Worm (Caenorhabditis elegans) whole organism, early embryonic: ENCODE results near the gene srj-21.

Experiments used
- B0310.2 ChIP-seq: sonication (generic microtip); optimal IDR thresholded peaks from 2 replicates; lab custom pipeline; 2016; ENCODE audit warnings: mild to moderate bottlenecking, missing genetic modification characterization, missing compliant biosample characterization
- F13C5.2 ChIP-seq: sonication (generic microtip); optimal IDR thresholded peaks from 2 replicates; lab custom pipeline; 2017; ENCODE audit warnings: mild to moderate bottlenecking, missing genetic modification characterization, inconsistent platforms, missing compliant biosample characterization
- ama-1 ChIP-seq: fragments of 150-350 bp; optimal IDR thresholded peaks from 2 replicates; lab custom pipeline; 2014
- ceh-13 ChIP-seq: fragments of 200-800 bp; sonication (Bioruptor generic); optimal IDR thresholded peaks from 2 replicates; lab custom pipeline; 2018; ENCODE audit warnings: mild to moderate bottlenecking, missing genetic modification characterization, missing compliant biosample characterization
- ceh-36 ChIP-seq: sonication (generic microtip); optimal IDR thresholded peaks from 2 replicates; lab custom pipeline; 2016; ENCODE audit warnings: missing genetic modification characterization, inconsistent platforms, missing compliant biosample characterization
- flt-1 ChIP-seq: fragments of 200-800 bp; sonication (Bioruptor generic); IDR thresholded peaks from 2 replicates; pipeline ENCODE4 v1.3.6; 2022; ENCODE audit warnings: missing genetic modification characterization, missing compliant biosample characterization
- hmbx-1 ChIP-seq: sonication (generic microtip); optimal IDR thresholded peaks from 2 replicates; lab custom pipeline; 2016; ENCODE audit warnings: mild to moderate bottlenecking, missing genetic modification characterization, missing compliant biosample characterization
- hmg-4 ChIP-seq: fragments of 200-800 bp; sonication (Bioruptor generic); optimal IDR thresholded peaks from 2 replicates; lab custom pipeline; 2018; ENCODE audit warnings: mild to moderate bottlenecking, missing genetic modification characterization, missing compliant biosample characterization
- hnd-1 ChIP-seq: sonication (generic microtip); optimal IDR thresholded peaks from 2 replicates; lab custom pipeline; 2016; ENCODE audit warnings: missing genetic modification characterization, missing compliant biosample characterization
- scrt-1 ChIP-seq: fragments of 200-800 bp; sonication (Bioruptor generic); IDR thresholded peaks from 2 replicates; pipeline ENCODE4 v1.3.6; 2022; ENCODE audit warnings: missing genetic modification characterization, missing compliant biosample characterization
- sea-1 ChIP-seq: fragments of 200-800 bp; sonication (Bioruptor generic); conservative IDR thresholded peaks from 2 replicates; pipeline ENCODE4 v1.3.6; 2022; ENCODE audit warnings: missing genetic modification characterization, missing compliant biosample characterization
- tbx-11 ChIP-seq: fragments of 200-800 bp; sonication (Bioruptor generic); IDR thresholded peaks from 2 replicates; pipeline ENCODE4 v1.3.6; 2022; ENCODE audit warnings: missing genetic modification characterization, missing compliant biosample characterization
- tbx-37 ChIP-seq: fragments of 200-800 bp; sonication (Bioruptor generic); conservative IDR thresholded peaks from 2 replicates; pipeline ENCODE4 v1.3.6; 2022; ENCODE audit warnings: missing genetic modification reagents, missing genetic modification characterization, missing compliant biosample characterization
- tra-4 ChIP-seq: sonication (generic microtip); optimal IDR thresholded peaks from 2 replicates; lab custom pipeline; 2017; ENCODE audit warnings: missing genetic modification characterization, missing compliant biosample characterization

- no peak for TF ChIP-seq ama-1 (lab: Kevin White, UChicago)
- TF ChIP-seq hmg-4 (GFP tag; lab: Kevin White, UChicago): no peak
- no peak for TF ChIP-seq hnd-1
- no peak for TF ChIP-seq sea-1 (GFP tag; lab: Robert Waterston, UW)
- TF ChIP-seq scrt-1 (GFP tag; lab: Robert Waterston, UW): no peak
- no peak for TF ChIP-seq tra-4 (tag; lab: Kevin White, UChicago)
- TF ChIP-seq ceh-36: no peak
- no peak for TF ChIP-seq tbx-37
- no peak for TF ChIP-seq tbx-11 (GFP tag; lab: Robert Waterston, UW)
- TF ChIP-seq F13C5.2: no peak
- TF ChIP-seq B0310.2 (tag; lab: Kevin White, UChicago): no peak
- TF ChIP-seq ceh-13 (GFP tag; lab: Kevin White, UChicago): no peak
- no peak for TF ChIP-seq hmbx-1
- TF ChIP-seq flt-1 (GFP tag; lab: Robert Waterston, UW): no peak
These were observed 23.8 kb downstream of the srj-21 start for ce11 chrV:10768892-10769291.
